Fruit fly (Drosophila melanogaster): ENCODE data around the gene CG2656.

Gene CG2656

dm6 chr3R:7108589-7109312 is 35.8 kb upstream of the CG2656 start (continued):
- TF ChIP-seq CG8944 (GFP tag; optimal IDR thresholded peaks at IDR 0.05) (peak; percentile 90), pum (GFP tag; optimal IDR thresholded peaks at IDR 0.05) (peak; percentile 90), fd102C (GFP tag; optimal IDR thresholded peaks at IDR 0.05) (peak; percentile 77), lilli (GFP tag; optimal IDR thresholded peaks at IDR 0.05) (peak; percentile 85), CG6854 (GFP tag; optimal IDR thresholded peaks at IDR 0.05) (peak; percentile 60), CG3838 (GFP tag; optimal IDR thresholded peaks at IDR 0.05) (peak; percentile 86), H2.0 (GFP tag; IDR thresholded peaks at IDR 0.05) (no peak), CG1832 (GFP tag; optimal IDR thresholded peaks at IDR 0.05) (no peak), crol (GFP tag; IDR thresholded peaks at IDR 0.05) (no peak), CG6791 (GFP tag; IDR thresholded peaks at IDR 0.05; ENCODE audit: partially characterized antibody) (no peak), Dbx (GFP tag; IDR thresholded peaks at IDR 0.05) (no peak), CG30431 (GFP tag; optimal IDR thresholded peaks at IDR 0.05) (no peak), ro (GFP tag; IDR thresholded peaks at IDR 0.05) (no peak), lmd (GFP tag; IDR thresholded peaks at IDR 0.05) (no peak), bbx (GFP tag; IDR thresholded peaks at IDR 0.05; ENCODE audit: partially characterized antibody) (no peak), Atf3 (GFP tag; optimal IDR thresholded peaks at IDR 0.05) (peak; percentile 92), ham (GFP tag; IDR thresholded peaks at IDR 0.05) (no peak), shn (GFP tag; optimal IDR thresholded peaks at IDR 0.05) (peak; percentile 77), C15 (GFP tag; IDR thresholded peaks at IDR 0.05) (no peak), HLHmδ (GFP tag; optimal IDR thresholded peaks at IDR 0.05) (no peak), CG42726 (GFP tag; IDR thresholded peaks at IDR 0.05; ENCODE audit: partially characterized antibody) (no peak), CG7372 (GFP tag; IDR thresholded peaks at IDR 0.05) (no peak), Doc2 (GFP tag; IDR thresholded peaks at IDR 0.05) (no peak), nom (GFP tag; optimal IDR thresholded peaks at IDR 0.05) (peak; percentile 62), CG12769 (tag; optimal IDR thresholded peaks at IDR 0.05) (peak; percentile 78), gro (GFP tag; optimal IDR thresholded peaks at IDR 0.05) (no peak), pho (GFP tag; optimal IDR thresholded peaks at IDR 0.05) (peak; percentile 68), run (tag; optimal IDR thresholded peaks at IDR 0.05) (peak; percentile 82), Stat92E (GFP tag; optimal IDR thresholded peaks at IDR 0.05) (peak in 1 of 3 experiments; percentile 96), chn (GFP tag; optimal IDR thresholded peaks at IDR 0.05) (peak; percentile 95), Pdp1 (GFP tag; optimal IDR thresholded peaks at IDR 0.05) (peak; percentile 86 to 91), CG9609 (GFP tag; optimal IDR thresholded peaks at IDR 0.05) (peak; percentile 87), CG14965 (GFP tag; optimal IDR thresholded peaks at IDR 0.05; ENCODE audit: borderline replicate concordance) (peak; percentile 45), CG17612 (GFP tag; IDR thresholded peaks at IDR 0.05) (no peak), E2f2 (GFP tag; IDR thresholded peaks at IDR 0.05) (no peak), z (GFP tag; IDR thresholded peaks at IDR 0.05) (no peak), CG11093 (GFP tag; IDR thresholded peaks at IDR 0.05) (peak; percentile 94), Bdp1 (GFP tag; optimal IDR thresholded peaks at IDR 0.05) (peak; percentile 70), B-H2 (GFP tag; optimal IDR thresholded peaks at IDR 0.05) (no peak), CG7271 (tag; optimal IDR thresholded peaks at IDR 0.05) (peak; percentile 94), CkIIα-i1 (GFP tag; IDR thresholded peaks at IDR 0.05) (no peak), maf-S (GFP tag; optimal IDR thresholded peaks at IDR 0.05) (peak; percentile 72)
